Fruit fly (Drosophila melanogaster) whole organism, prepupa: ENCODE measurements around the gene CG8206.
A peak's percentile ranks its signal among the peaks of the same experiment; 100 is the strongest.

Experiments used
- Blimp-1 ChIP-seq: fragments of 200-800 bp; sonication (Bioruptor generic); optimal IDR thresholded peaks from 3 replicates; lab custom pipeline; 2017; ENCODE audit warnings: missing biosample characterization, missing genetic modification characterization, mild to moderate bottlenecking, moderate library complexity, missing genetic modification reagents
- CG10631 ChIP-seq: fragments of 200-800 bp; sonication (Bioruptor generic); optimal IDR thresholded peaks from 2 replicates; lab custom pipeline; 2016; ENCODE audit warnings: missing biosample characterization, missing genetic modification characterization
- CG10669 ChIP-seq: fragments of 200-800 bp; sonication (Bioruptor generic); optimal IDR thresholded peaks from 3 replicates; lab custom pipeline; 2018; ENCODE audit warnings: missing biosample characterization, mild to moderate bottlenecking, missing genetic modification characterization, moderate library complexity
- CG11762 ChIP-seq: fragments of 200-800 bp; sonication (Bioruptor generic); optimal IDR thresholded peaks from 3 replicates; lab custom pipeline; 2016; ENCODE audit warnings: missing biosample characterization, missing genetic modification characterization; ENCODE audit not compliant: insufficient read depth
- CG11902 ChIP-seq: fragments of 200-800 bp; sonication (Bioruptor generic); optimal IDR thresholded peaks from 3 replicates; lab custom pipeline; 2016; ENCODE audit warnings: missing biosample characterization, missing genetic modification characterization
- CG15336 ChIP-seq: fragments of 200-800 bp; sonication (Bioruptor generic); IDR thresholded peaks from 2 replicates; pipeline ENCODE4 v1.3.6; 2022; ENCODE audit warnings: missing biosample characterization, missing genetic modification characterization
- CG1621 ChIP-seq: fragments of 200-800 bp; sonication (Bioruptor generic); optimal IDR thresholded peaks from 3 replicates; lab custom pipeline; 2018; ENCODE audit warnings: missing biosample characterization, mild to moderate bottlenecking, missing genetic modification characterization
- CG16779 ChIP-seq: fragments of 200-800 bp; sonication (Bioruptor generic); optimal IDR thresholded peaks from 3 replicates; lab custom pipeline; 2017; ENCODE audit warnings: missing biosample characterization, mild to moderate bottlenecking, missing genetic modification characterization
- CG3032 ChIP-seq: fragments of 200-800 bp; optimal IDR thresholded peaks from 2 replicates; lab custom pipeline; 2019; ENCODE audit warnings: missing biosample characterization, mild to moderate bottlenecking, missing genetic modification characterization, moderate library complexity
- CG31627 ChIP-seq: fragments of 200-800 bp; sonication (Bioruptor generic); optimal IDR thresholded peaks from 3 replicates; lab custom pipeline; 2016; ENCODE audit warnings: missing biosample characterization, missing genetic modification characterization
- CG32006 ChIP-seq: fragments of 200-800 bp; sonication (Bioruptor generic); optimal IDR thresholded peaks from 3 replicates; lab custom pipeline; 2017; ENCODE audit warnings: missing biosample characterization, mild to moderate bottlenecking, missing genetic modification characterization
- CG34406 ChIP-seq: fragments of 200-800 bp; sonication (Bioruptor generic); optimal IDR thresholded peaks from 3 replicates; lab custom pipeline; 2016; ENCODE audit warnings: missing biosample characterization, missing genetic modification characterization
- CG4318 ChIP-seq: fragments of 200-800 bp; sonication (Bioruptor generic); optimal IDR thresholded peaks from 3 replicates; lab custom pipeline; 2017; ENCODE audit warnings: missing biosample characterization, mild to moderate bottlenecking, missing genetic modification characterization
- CG6163 ChIP-seq: fragments of 200-800 bp; sonication (Bioruptor generic); IDR thresholded peaks from 3 replicates; pipeline ENCODE4 v1.3.6; 2022; ENCODE audit warnings: missing biosample characterization, missing genetic modification characterization
- CG6276 ChIP-seq: fragments of 200-800 bp; sonication (Bioruptor generic); optimal IDR thresholded peaks from 2 replicates; lab custom pipeline; 2017; ENCODE audit warnings: missing biosample characterization, mild to moderate bottlenecking, missing genetic modification characterization
- CG6792 ChIP-seq: fragments of 200-800 bp; sonication (Bioruptor generic); optimal IDR thresholded peaks from 3 replicates; lab custom pipeline; 2016; ENCODE audit warnings: missing biosample characterization, missing genetic modification characterization
- CG6808 ChIP-seq: fragments of 200-800 bp; sonication (Bioruptor generic); optimal IDR thresholded peaks from 3 replicates; lab custom pipeline; 2017; ENCODE audit warnings: missing biosample characterization, missing genetic modification characterization, mild to moderate bottlenecking, moderate library complexity, missing genetic modification reagents
- CG7368 ChIP-seq: fragments of 200-800 bp; sonication (Bioruptor generic); optimal IDR thresholded peaks from 3 replicates; lab custom pipeline; 2016; ENCODE audit warnings: missing biosample characterization, missing genetic modification characterization
- CG8119 ChIP-seq: fragments of 200-800 bp; sonication (Bioruptor generic); IDR thresholded peaks from 3 replicates; pipeline ENCODE4 v1.3.6; 2022; ENCODE audit warnings: missing biosample characterization, missing genetic modification characterization
- CG8319 ChIP-seq: fragments of 200-800 bp; sonication (Bioruptor generic); optimal IDR thresholded peaks from 3 replicates; lab custom pipeline; 2016; ENCODE audit warnings: missing biosample characterization, missing genetic modification characterization
- CG8632 ChIP-seq: fragments of 200-800 bp; sonication (Bioruptor generic); optimal IDR thresholded peaks from 3 replicates; lab custom pipeline; 2016; ENCODE audit warnings: missing biosample characterization, missing genetic modification characterization
- Eip93F ChIP-seq: fragments of 200-800 bp; sonication (Bioruptor generic); optimal IDR thresholded peaks from 2 replicates; lab custom pipeline; 2016; ENCODE audit warnings: missing biosample characterization, mild to moderate bottlenecking, missing genetic modification characterization
- Ets21C ChIP-seq: fragments of 200-800 bp; sonication (Bioruptor generic); optimal IDR thresholded peaks from 3 replicates; lab custom pipeline; 2016; ENCODE audit warnings: missing biosample characterization, missing genetic modification characterization
- Ets96B ChIP-seq: fragments of 200-800 bp; optimal IDR thresholded peaks from 2 replicates; lab custom pipeline; 2019; ENCODE audit warnings: missing biosample characterization, mild to moderate bottlenecking, missing genetic modification characterization, moderate library complexity
- Hr38 ChIP-seq: sonication (Bioruptor generic); optimal IDR thresholded peaks from 2 replicates; lab custom pipeline; 2016; ENCODE audit warnings: missing biosample characterization, missing genetic modification characterization
- Hr39 ChIP-seq: fragments of 200-800 bp; sonication (Bioruptor generic); optimal IDR thresholded peaks from 2 replicates; lab custom pipeline; 2016; ENCODE audit warnings: missing biosample characterization, missing genetic modification characterization
- Hr4 ChIP-seq: fragments of 200-800 bp; sonication (Bioruptor generic); optimal IDR thresholded peaks from 3 replicates; lab custom pipeline; 2016; ENCODE audit warnings: missing biosample characterization, missing genetic modification characterization
- Lpt ChIP-seq: fragments of 200-800 bp; sonication (Bioruptor generic); optimal IDR thresholded peaks from 3 replicates; lab custom pipeline; 2016; ENCODE audit warnings: missing biosample characterization, missing genetic modification characterization
- Met ChIP-seq: fragments of 200-800 bp; sonication (Bioruptor generic); optimal IDR thresholded peaks from 3 replicates; lab custom pipeline; 2016; ENCODE audit warnings: missing biosample characterization, missing genetic modification characterization
- Sox14 ChIP-seq: fragments of 200-800 bp; sonication (Bioruptor generic); optimal IDR thresholded peaks from 3 replicates; lab custom pipeline; 2016; ENCODE audit warnings: missing biosample characterization, missing genetic modification characterization
- Sox15 ChIP-seq: fragments of 200-800 bp; sonication (Bioruptor generic); optimal IDR thresholded peaks from 3 replicates; lab custom pipeline; 2016; ENCODE audit warnings: missing biosample characterization, missing genetic modification characterization
- achi ChIP-seq: fragments of 200-800 bp; sonication (Bioruptor generic); optimal IDR thresholded peaks from 3 replicates; lab custom pipeline; 2016; ENCODE audit warnings: missing biosample characterization, missing genetic modification characterization
- acj6 ChIP-seq: fragments of 200-800 bp; sonication (Bioruptor generic); optimal IDR thresholded peaks from 3 replicates; lab custom pipeline; 2016; ENCODE audit warnings: missing biosample characterization, missing genetic modification characterization
- cyc ChIP-seq: fragments of 200-800 bp; sonication (Bioruptor generic); optimal IDR thresholded peaks from 3 replicates; lab custom pipeline; 2016; ENCODE audit warnings: missing biosample characterization, missing genetic modification characterization
- eg ChIP-seq: fragments of 200-800 bp; sonication (Bioruptor generic); IDR thresholded peaks from 3 replicates; pipeline ENCODE4 v1.3.6; 2022; ENCODE audit warnings: missing biosample characterization, missing genetic modification characterization
- esn ChIP-seq: fragments of 200-800 bp; sonication (Bioruptor generic); optimal IDR thresholded peaks from 2 replicates; lab custom pipeline; 2016; ENCODE audit warnings: missing biosample characterization, mild to moderate bottlenecking, missing genetic modification characterization, moderate library complexity
- fd59A ChIP-seq: fragments of 200-800 bp; sonication (Bioruptor generic); optimal IDR thresholded peaks from 2 replicates; lab custom pipeline; 2017; ENCODE audit warnings: missing biosample characterization, mild to moderate bottlenecking, missing genetic modification characterization, missing genetic modification reagents
- fd85E ChIP-seq: fragments of 200-800 bp; sonication (Bioruptor generic); optimal IDR thresholded peaks from 3 replicates; lab custom pipeline; 2016; ENCODE audit warnings: missing biosample characterization, missing genetic modification characterization
- fkh ChIP-seq: fragments of 200-800 bp; sonication (Bioruptor generic); optimal IDR thresholded peaks from 3 replicates; lab custom pipeline; 2017; ENCODE audit warnings: missing biosample characterization, mild to moderate bottlenecking, missing genetic modification characterization, moderate library complexity
- lz ChIP-seq: fragments of 200-800 bp; sonication (Bioruptor generic); optimal IDR thresholded peaks from 3 replicates; lab custom pipeline; 2016; ENCODE audit warnings: missing biosample characterization, missing genetic modification characterization
- net ChIP-seq: fragments of 200-800 bp; sonication (Bioruptor generic); optimal IDR thresholded peaks from 3 replicates; lab custom pipeline; 2016; ENCODE audit warnings: missing biosample characterization, missing genetic modification characterization
- salr ChIP-seq, 2 experiments: fragments of 200-800 bp; sonication (Bioruptor generic); optimal IDR thresholded peaks; 3 replicates each; lab custom pipeline; 2016 to 2018; ENCODE audit warnings: missing biosample characterization in 2 of 2, missing genetic modification characterization in 2 of 2, mild to moderate bottlenecking in 1 of 2
- spab ChIP-seq: fragments of 200-800 bp; sonication (Bioruptor generic); optimal IDR thresholded peaks from 2 replicates; lab custom pipeline; 2017; ENCODE audit warnings: missing biosample characterization, mild to moderate bottlenecking, missing genetic modification characterization, missing genetic modification reagents
- svp ChIP-seq: fragments of 200-800 bp; sonication (Bioruptor generic); peaks from one replicate; lab custom pipeline; 2016; ENCODE audit warnings: missing biosample characterization, missing genetic modification characterization
- vri ChIP-seq: fragments of 200-800 bp; sonication (Bioruptor generic); optimal IDR thresholded peaks from 3 replicates; lab custom pipeline; 2016; ENCODE audit warnings: missing biosample characterization, mild to moderate bottlenecking, missing genetic modification characterization

CG8206 gene

DNA sequence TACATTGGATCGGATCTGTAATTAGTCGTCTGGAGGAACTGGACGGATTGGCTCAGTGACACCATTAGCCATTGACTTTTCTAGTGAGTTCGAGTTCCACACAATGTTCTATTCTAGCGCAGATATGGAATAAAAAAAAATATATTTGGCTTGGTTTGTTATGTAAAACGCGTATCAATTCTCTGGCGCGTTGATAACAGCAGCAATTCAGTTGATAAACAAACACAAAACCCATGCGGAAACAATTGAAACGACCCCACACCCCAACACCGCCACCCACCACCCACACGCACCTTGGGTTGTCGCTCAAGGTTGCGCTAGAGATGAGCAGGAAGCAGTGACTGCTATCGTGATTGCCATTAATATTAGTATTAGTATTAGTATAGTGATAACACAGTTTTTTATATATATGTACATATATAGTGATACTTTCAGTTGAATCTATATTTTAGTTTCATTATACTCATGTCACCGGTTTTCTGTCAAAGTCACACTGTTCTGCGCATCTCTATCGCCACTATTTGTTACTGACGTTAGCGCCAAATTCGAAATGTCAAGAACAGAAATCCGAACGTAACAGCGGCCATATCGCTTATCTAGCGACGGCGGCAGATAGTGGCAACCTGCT, 41.3 kb upstream of the CG8206 start (continued):
- TF ChIP-seq CG10631 (GFP tag; lab: Kevin White, UChicago) (peak; percentile 90), CG6808 (GFP tag; lab: Kevin White, UChicago) (peak; percentile 78), CG8319 (GFP tag; lab: Kevin White, UChicago) (peak; percentile 65), achi (GFP tag; lab: Kevin White, UChicago) (peak; percentile 92), Sox15 (GFP tag; lab: Kevin White, UChicago) (peak; percentile 73), fd85E (GFP tag; lab: Kevin White, UChicago) (no peak), acj6 (GFP tag; lab: Kevin White, UChicago) (peak; percentile 84), CG6163 (GFP tag; lab: Robert Waterston, UW) (peak; percentile 94), CG34406 (GFP tag; lab: Kevin White, UChicago) (peak; percentile 78), fkh (GFP tag; lab: Kevin White, UChicago) (peak; percentile 89), CG1621 (tag; lab: Kevin White, UChicago) (peak; percentile 76), Blimp-1 (peak; percentile 66), Hr39 (peak; percentile 72), salr (GFP tag; optimal IDR thresholded peaks at IDR 0.05; lab: Kevin White, UChicago) (peak; percentile 53 to 57), net (GFP tag; lab: Kevin White, UChicago) (peak; percentile 75), CG3032 (peak; percentile 86), CG4318 (peak; percentile 79), Sox14 (peak; percentile 68), CG11762 (peak; percentile 84), lz (peak; percentile 74), Ets21C (GFP tag; lab: Kevin White, UChicago) (peak; percentile 59), esn (GFP tag; lab: Kevin White, UChicago) (peak; percentile 82), Hr38 (GFP tag; lab: Kevin White, UChicago) (no peak), CG8119 (peak; percentile 74), CG6276 (GFP tag; lab: Kevin White, UChicago) (peak; percentile 81), Met (GFP tag; lab: Kevin White, UChicago) (peak; percentile 82)

DNA sequence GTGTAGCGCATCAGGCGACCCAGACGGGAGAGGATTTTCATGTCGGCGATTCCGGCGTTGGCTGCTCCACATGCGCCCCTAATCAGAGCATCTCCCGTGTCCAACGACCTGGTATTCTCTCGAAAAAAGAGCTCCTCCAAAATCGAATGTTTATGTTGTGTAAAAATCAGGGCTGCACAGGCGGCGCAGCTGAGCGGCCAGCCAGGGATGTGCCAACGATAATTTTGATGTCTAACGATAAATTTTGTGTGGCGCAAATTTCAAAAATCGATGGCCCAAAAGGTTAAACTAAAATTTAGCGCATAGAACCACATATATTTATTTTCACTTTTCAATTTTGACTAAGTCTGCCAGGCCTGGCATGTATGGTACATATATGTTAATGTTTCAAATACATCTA, 38.0 kb upstream of the CG8206 start, which contains the start of gene CG9240:
Gene CG9240 (minus strand): TSS at position 213 of the 400 bp plus-strand sequence.
- TF ChIP-seq fd59A (GFP tag; lab: Kevin White, UChicago), result no peak
- TF ChIP-seq svp, result peak; percentile 67

DNA sequence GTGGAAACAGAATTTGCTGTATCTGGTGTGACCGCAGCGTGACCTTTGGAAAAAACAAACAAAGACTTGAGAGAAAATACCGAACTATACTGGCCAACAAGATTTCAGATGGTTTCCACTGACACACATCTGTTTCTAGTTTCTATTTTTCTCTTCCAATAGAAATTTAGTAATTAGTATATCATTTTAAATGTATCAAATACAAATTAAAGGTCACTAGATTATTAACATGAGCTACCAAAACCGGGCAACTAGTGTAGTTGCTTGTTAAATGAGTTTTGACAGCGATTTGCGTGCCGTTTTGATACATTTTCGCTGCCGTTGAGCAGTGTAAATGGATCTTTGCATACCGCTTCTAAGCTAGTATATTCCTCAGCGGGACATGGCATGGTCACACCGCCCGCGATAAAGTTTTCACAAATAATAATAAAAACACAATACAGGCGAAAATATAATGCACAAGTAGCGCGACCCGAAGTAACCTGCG, 35.3 kb upstream of the CG8206 start, which contains the start of the genes Pis and Hap40:
Gene Pis (minus strand): TSS at position 51 of the 487 bp plus-strand sequence.
Gene Hap40 (plus strand): TSS at position 406 of the 487 bp plus-strand sequence.
- TF ChIP-seq Eip93F (GFP tag; lab: Kevin White, UChicago) (peak; percentile 15), Sox14 (peak; percentile 83), Hr38 (GFP tag; lab: Kevin White, UChicago) (no peak), CG31627 (GFP tag; lab: Kevin White, UChicago) (peak; percentile 77), CG10631 (GFP tag; lab: Kevin White, UChicago) (peak; percentile 70), CG8632 (GFP tag; lab: Kevin White, UChicago) (no peak), Ets96B (peak; percentile 55), CG11902 (GFP tag; lab: Kevin White, UChicago) (peak; percentile 63), vri (GFP tag; lab: Kevin White, UChicago) (peak; percentile 22), CG6792 (GFP tag; lab: Kevin White, UChicago) (peak; percentile 39), spab (no peak), CG1621 (tag; lab: Kevin White, UChicago) (no peak), Blimp-1 (no peak), CG10669 (peak; percentile 49), lz (peak; percentile 78), CG3032 (peak; percentile 76), CG16779 (tag; lab: Kevin White, UChicago) (no peak), CG34406 (GFP tag; lab: Kevin White, UChicago) (peak; percentile 35), CG6808 (GFP tag; lab: Kevin White, UChicago) (peak; percentile 47), eg (GFP tag; lab: Robert Waterston, UW) (no peak), CG32006 (peak; percentile 79), CG15336 (GFP tag; lab: Robert Waterston, UW) (0 out of 2 replicates have a peak, but pooled peaks have one; percentile 17), esn (GFP tag; lab: Kevin White, UChicago) (peak; percentile 67), Hr39 (peak; percentile 77), achi (GFP tag; lab: Kevin White, UChicago) (no peak), Lpt (peak; percentile 37), Hr4 (peak; percentile 67), cyc (GFP tag; lab: Kevin White, UChicago) (peak; percentile 64), CG7368 (GFP tag; lab: Kevin White, UChicago) (no peak), CG8119 (peak; percentile 47; the same call in 2 of the 3 replicates), Sox15 (GFP tag; lab: Kevin White, UChicago) (peak; percentile 68)
